Fruit fly (Drosophila melanogaster): Measurements from ENCODE around the gene CG42750.

The CG42750 gene

dm6 chr2L:18319577-18320316, 44.2 kb upstream of the CG42750 start, which contains the start of gene Fas3 (continued):
- TF ChIP-seq CG6791 (GFP tag; IDR thresholded peaks at IDR 0.05; ENCODE audit: partially characterized antibody) (peak; percentile 70), Ets97D (GFP tag; optimal IDR thresholded peaks at IDR 0.05) (no peak), CG18476 (GFP tag; optimal IDR thresholded peaks at IDR 0.05) (no peak), Lhr (GFP tag; optimal IDR thresholded peaks at IDR 0.05) (no peak), CG9727 (GFP tag; optimal IDR thresholded peaks at IDR 0.05) (no peak), CG9817 (tag; optimal IDR thresholded peaks at IDR 0.05) (no peak), abd-A (tag; optimal IDR thresholded peaks at IDR 0.05) (peak; percentile 55), Asciz (GFP tag; optimal IDR thresholded peaks at IDR 0.05) (no peak), YL-1 (GFP tag; optimal IDR thresholded peaks at IDR 0.05) (no peak), so (GFP tag; IDR thresholded peaks at IDR 0.05) (peak; percentile 59; the same call in 1 of the 3 replicates), pfk (GFP tag; optimal IDR thresholded peaks at IDR 0.05) (peak; percentile 30), CG17612 (GFP tag; IDR thresholded peaks at IDR 0.05) (no peak), pzg (GFP tag; optimal IDR thresholded peaks at IDR 0.05) (no peak), CG17186 (GFP tag; optimal IDR thresholded peaks at IDR 0.05) (no peak), PHDP (tag; optimal IDR thresholded peaks at IDR 0.05) (peak; percentile 35), cwo (GFP tag; optimal IDR thresholded peaks at IDR 0.05) (no peak), gsb-n (tag; optimal IDR thresholded peaks at IDR 0.05) (peak; percentile 30), Opbp (GFP tag; IDR thresholded peaks at IDR 0.05; ENCODE audit: partially characterized antibody) (peak; percentile 69), CG3995 (GFP tag; optimal IDR thresholded peaks at IDR 0.05) (no peak), TFAM (GFP tag; optimal IDR thresholded peaks at IDR 0.05) (no peak), CG7928 (GFP tag; optimal IDR thresholded peaks at IDR 0.05) (no peak), kni (GFP tag; optimal IDR thresholded peaks at IDR 0.05) (peak; percentile 0), CG7556 (GFP tag; optimal IDR thresholded peaks at IDR 0.05) (peak; percentile 2), z (GFP tag; IDR thresholded peaks at IDR 0.05) (peak; percentile 71), gsb (GFP tag; IDR thresholded peaks at IDR 0.05) (no peak), HLHmδ (GFP tag; optimal IDR thresholded peaks at IDR 0.05) (peak; percentile 62), Antp (GFP tag; optimal IDR thresholded peaks at IDR 0.05) (peak; percentile 45), grn (GFP tag; optimal IDR thresholded peaks at IDR 0.05) (no peak), CG13296 (GFP tag; optimal IDR thresholded peaks at IDR 0.05) (peak; percentile 45), CG2678 (tag; optimal IDR thresholded peaks at IDR 0.05) (peak; percentile 21), CG9215 (GFP tag; IDR thresholded peaks at IDR 0.05) (no peak), hkb (optimal IDR thresholded peaks at IDR 0.05) (no peak), hkb (GFP tag; IDR thresholded peaks at IDR 0.05) (no peak; the same call in 1 of the 2 replicates), CG4730 (GFP tag; IDR thresholded peaks at IDR 0.05) (no peak), CG4707 (GFP tag; optimal IDR thresholded peaks at IDR 0.05) (no peak), CG6654 (GFP tag; optimal IDR thresholded peaks at IDR 0.05) (no peak), CG6689 (GFP tag; IDR thresholded peaks at IDR 0.05) (no peak), CG9437 (GFP tag; optimal IDR thresholded peaks at IDR 0.05) (no peak), CG5953 (GFP tag; IDR thresholded peaks at IDR 0.05) (no peak), Aef1 (GFP tag; IDR thresholded peaks at IDR 0.05) (no peak), CG8281 (tag; optimal IDR thresholded peaks at IDR 0.05) (no peak), CG31365 (tag; optimal IDR thresholded peaks at IDR 0.05) (peak; percentile 21), mld (GFP tag; IDR thresholded peaks at IDR 0.05; ENCODE audit: partially characterized antibody) (no peak), CG10274 (GFP tag; optimal IDR thresholded peaks at IDR 0.05) (no peak), Mad (GFP tag; optimal IDR thresholded peaks at IDR 0.05) (no peak), CG7987 (GFP tag; optimal IDR thresholded peaks at IDR 0.05) (no peak), CG12155 (GFP tag; optimal IDR thresholded peaks at IDR 0.05) (no peak), Med (GFP tag) (peak; percentile 93), oc (tag; optimal IDR thresholded peaks at IDR 0.05) (peak; percentile 60)

Measured in whole organism, embryonic.